Fruit fly (Drosophila melanogaster) whole organism, wandering third instar larva: ENCODE data around the gene B9d1.

Experiments
- Abd-B ChIP-seq: fragments of >200 bp; optimal IDR thresholded peaks from 2 replicates; lab custom pipeline; 2017; ENCODE audit warnings: missing biosample characterization, missing genetic modification characterization
- dl ChIP-seq, 2 experiments: fragments of 175-275, 200-275 bp in 1 of 2; fragments of 200-275 bp in 1 of 2; sonication (Bioruptor generic); optimal IDR thresholded peaks; lab custom pipeline; 2018; ENCODE audit warnings: mild to moderate bottlenecking in 2 of 2, missing biosample characterization in 2 of 2, missing genetic modification characterization in 2 of 2, moderate library complexity in 2 of 2; ENCODE audit not compliant: partially characterized antibody in 2 of 2, insufficient read depth in 1 of 2

DNA sequence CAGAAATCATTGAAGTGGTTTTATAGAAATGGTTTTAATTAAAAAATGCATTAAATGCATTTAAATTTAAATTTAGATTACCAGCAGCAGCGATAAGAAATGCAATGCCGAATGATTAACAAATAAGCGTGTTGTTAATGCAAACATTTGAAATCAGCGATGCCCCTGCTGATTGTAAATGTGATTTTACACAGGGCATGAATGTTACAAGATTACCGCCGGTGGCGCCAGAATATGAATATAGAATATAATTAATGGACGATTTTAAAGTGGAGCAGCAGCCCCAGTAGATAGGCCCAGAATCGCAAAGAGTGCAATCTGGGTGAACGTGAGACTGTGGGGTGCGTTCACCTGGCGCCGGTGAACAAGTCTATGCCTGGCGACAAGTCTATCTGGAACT is 35.6 kb upstream of the B9d1 start:
- TF ChIP-seq dl (GFP tag; optimal IDR thresholded peaks at IDR 0.05; lab: Kevin White, UChicago; ENCODE audit: insufficient read depth in 1 of 2, partially characterized antibody in 2 of 2): no peak
- TF ChIP-seq Abd-B (GFP tag; lab: Kevin White, UChicago): no peak
